1 fruit fly cellular context compared by ENCODE assay signal in the genomic region with DNA sequence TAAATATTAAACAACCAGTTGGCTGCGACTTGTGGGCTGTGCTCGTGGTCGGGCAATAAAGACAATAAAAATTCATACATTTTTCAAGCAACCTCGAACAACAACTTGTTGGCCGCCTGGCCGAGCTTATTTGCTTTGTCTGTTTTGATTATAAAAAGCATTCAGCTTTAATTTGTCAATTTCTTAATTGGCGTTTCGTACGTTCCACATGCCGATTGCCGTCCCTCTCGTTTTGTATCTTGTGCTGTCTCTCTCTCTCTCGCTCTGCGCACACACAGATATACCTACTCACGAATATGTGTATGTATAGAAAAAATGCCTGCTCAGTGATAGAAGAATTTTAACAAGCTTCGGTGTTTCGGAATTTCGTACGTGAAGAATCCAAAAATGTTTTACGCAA.
TF ChIP-seq lines count a peak whose summit lies in the region.

No protein-coding gene starts in this region.

TF ChIP-seq in whole organism, embryonic, 481 proteins besides CTCF, POLR2A, EP300 and RAD21 (continued from another document):
- no peak for TF ChIP-seq croc (GFP tag; conservative IDR thresholded peaks at IDR 0.05; lab: Robert Waterston, UW)
TF ChIP-seq in whole organism, embryonic: peak in this region for 11.
